Worm (Caenorhabditis elegans) whole organism, L4 larva: ENCODE measurements around the gene D1086.3.

Experiments
- F26F4.8 ChIP-seq: fragments of 200-800 bp; sonication (Bioruptor generic); conservative IDR thresholded peaks from 2 replicates; pipeline ENCODE4 v1.3.6; 2022; ENCODE audit warnings: missing genetic modification characterization, missing compliant biosample characterization
- F44E2.7 ChIP-seq: fragments of 200-800 bp; sonication (Bioruptor generic); IDR thresholded peaks from 2 replicates; pipeline ENCODE4 v2.1.2; 2022; ENCODE audit warnings: missing genetic modification characterization, missing compliant biosample characterization
- R02D3.7 ChIP-seq: fragments of 150-350 bp; sonication (generic microtip); optimal IDR thresholded peaks from 3 replicates; lab custom pipeline; 2014; ENCODE audit warnings: missing biosample characterization, missing genetic modification characterization
- T20F7.1 ChIP-seq: fragments of 200-800 bp; sonication (Bioruptor generic); optimal IDR thresholded peaks from 2 replicates; lab custom pipeline; 2018; ENCODE audit warnings: mild to moderate bottlenecking, missing genetic modification characterization, missing compliant biosample characterization
- aha-1 ChIP-seq: fragments of 150-350 bp; peaks from one replicate; lab custom pipeline; 2014; ENCODE audit warnings: missing biosample characterization, missing genetic modification characterization
- ama-1 ChIP-seq: fragments of 150-350 bp; optimal IDR thresholded peaks from 2 replicates; lab custom pipeline; 2014; ENCODE audit warnings: inconsistent platforms, mixed read lengths
- attf-4 ChIP-seq: sonication (generic microtip); optimal IDR thresholded peaks from 3 replicates; lab custom pipeline; 2017; ENCODE audit warnings: missing biosample characterization, missing genetic modification characterization
- ceh-20 ChIP-seq: fragments of 200-800 bp; sonication (Bioruptor generic); IDR thresholded peaks from 2 replicates; pipeline ENCODE4 v1.3.6; 2022; ENCODE audit warnings: missing genetic modification reagents, missing genetic modification characterization, missing compliant biosample characterization
- ceh-28 ChIP-seq: fragments of 150-350 bp; optimal IDR thresholded peaks from 2 replicates; lab custom pipeline; 2014; ENCODE audit warnings: missing biosample characterization, missing genetic modification reagents, missing genetic modification characterization
- ceh-32 ChIP-seq: sonication (generic microtip); optimal IDR thresholded peaks from 2 replicates; lab custom pipeline; 2016; ENCODE audit warnings: mild to moderate bottlenecking, missing genetic modification characterization, missing compliant biosample characterization; ENCODE audit not compliant: poor library complexity
- ceh-82 ChIP-seq: sonication (generic microtip); optimal IDR thresholded peaks from 2 replicates; lab custom pipeline; 2017; ENCODE audit warnings: missing biosample characterization, missing genetic modification characterization
- cey-2 ChIP-seq: sonication (generic microtip); optimal IDR thresholded peaks from 3 replicates; lab custom pipeline; 2017; ENCODE audit warnings: missing genetic modification characterization, mild to moderate bottlenecking, missing compliant biosample characterization, antibody characterized with exemption, borderline replicate concordance; ENCODE audit not compliant: insufficient read depth
- daf-16 ChIP-seq, 3 experiments: sonication (generic microtip); optimal IDR thresholded peaks; 2 replicates each; lab custom pipeline; 2016 to 2017; ENCODE audit warnings: missing genetic modification characterization in 3 of 3, missing genetic modification reagents in 3 of 3, mild to moderate bottlenecking in 2 of 3, missing compliant biosample characterization in 2 of 3, missing biosample characterization in 1 of 3, moderate library complexity in 1 of 3
- daf-8 ChIP-seq: fragments of 200-800 bp; sonication (Bioruptor generic); IDR thresholded peaks from 2 replicates; pipeline ENCODE4 v1.3.6; 2022; ENCODE audit warnings: missing genetic modification characterization, missing compliant biosample characterization
- dmd-6 ChIP-seq: fragments of 200-800 bp; sonication (Bioruptor generic); IDR thresholded peaks from 2 replicates; pipeline ENCODE4 v1.3.6; 2022; ENCODE audit warnings: missing genetic modification reagents, missing genetic modification characterization, missing compliant biosample characterization
- dmd-8 ChIP-seq: fragments of 200-800 bp; sonication (Bioruptor generic); IDR thresholded peaks from 2 replicates; pipeline ENCODE4 v1.3.6; 2022; ENCODE audit warnings: missing genetic modification characterization, missing compliant biosample characterization
- dmd-9 ChIP-seq: fragments of 200-800 bp; sonication (Bioruptor generic); IDR thresholded peaks from 2 replicates; pipeline ENCODE4 v1.3.6; 2022; ENCODE audit warnings: missing genetic modification reagents, missing genetic modification characterization, missing compliant biosample characterization
- duxl-1 ChIP-seq: sonication (generic microtip); optimal IDR thresholded peaks from 2 replicates; lab custom pipeline; 2016; ENCODE audit warnings: mild to moderate bottlenecking, missing genetic modification characterization, moderate library complexity, missing compliant biosample characterization; ENCODE audit not compliant: poor library complexity
- dve-1 ChIP-seq: sonication (generic microtip); optimal IDR thresholded peaks from 2 replicates; lab custom pipeline; 2017; ENCODE audit warnings: antibody characterized with exemption, mild to moderate bottlenecking, missing genetic modification characterization, missing compliant biosample characterization; ENCODE audit not compliant: insufficient read depth
- egl-27 ChIP-seq: sonication (generic microtip); optimal IDR thresholded peaks from 3 replicates; lab custom pipeline; 2017; ENCODE audit warnings: missing biosample characterization, missing genetic modification reagents, missing genetic modification characterization
- gei-8 ChIP-seq: fragments of 200-800 bp; sonication (Bioruptor generic); optimal IDR thresholded peaks from 2 replicates; lab custom pipeline; 2018; ENCODE audit warnings: mild to moderate bottlenecking, missing genetic modification characterization, missing compliant biosample characterization
- hlh-11 ChIP-seq: fragments of 200-800 bp; sonication (Bioruptor generic); optimal IDR thresholded peaks from 2 replicates; lab custom pipeline; 2018; ENCODE audit warnings: mild to moderate bottlenecking, missing genetic modification characterization, missing compliant biosample characterization
- hlh-30 ChIP-seq: sonication (generic microtip); optimal IDR thresholded peaks from 2 replicates; lab custom pipeline; 2017; ENCODE audit warnings: antibody characterized with exemption, mild to moderate bottlenecking, missing genetic modification characterization, missing compliant biosample characterization; ENCODE audit not compliant: insufficient read depth
- lim-7 ChIP-seq: fragments of 200-800 bp; sonication (Bioruptor generic); IDR thresholded peaks from 2 replicates; pipeline ENCODE4 v1.3.6; 2022; ENCODE audit warnings: missing genetic modification characterization, missing compliant biosample characterization
- lin-29 ChIP-seq: fragments of 200-800 bp; sonication (Bioruptor generic); IDR thresholded peaks from 2 replicates; pipeline ENCODE4 v1.3.6; 2022; ENCODE audit warnings: missing genetic modification reagents, missing genetic modification characterization, missing compliant biosample characterization
- mdt-29 ChIP-seq: fragments of 200-800 bp; sonication (Bioruptor generic); IDR thresholded peaks from 2 replicates; pipeline ENCODE4 v1.3.6; 2022; ENCODE audit warnings: missing genetic modification reagents, missing genetic modification characterization, missing compliant biosample characterization
- mes-2 ChIP-seq: sonication (generic microtip); optimal IDR thresholded peaks from 2 replicates; lab custom pipeline; 2016; ENCODE audit warnings: missing genotype, mild to moderate bottlenecking, missing genetic modification characterization, missing compliant biosample characterization; ENCODE audit not compliant: poor library complexity, severe bottlenecking
- mxl-3 ChIP-seq: fragments of 200-800 bp; sonication (Bioruptor generic); optimal IDR thresholded peaks from 2 replicates; lab custom pipeline; 2018; ENCODE audit warnings: mild to moderate bottlenecking, missing genetic modification characterization, missing compliant biosample characterization
- nhr-237 ChIP-seq: sonication (generic microtip); optimal IDR thresholded peaks from 2 replicates; lab custom pipeline; 2017; ENCODE audit warnings: missing biosample characterization, missing genetic modification characterization
- nhr-25 ChIP-seq: sonication (generic microtip); optimal IDR thresholded peaks from 2 replicates; lab custom pipeline; 2017; ENCODE audit warnings: missing genetic modification characterization, mild to moderate bottlenecking, missing compliant biosample characterization, antibody characterized with exemption, moderate library complexity, borderline replicate concordance; ENCODE audit not compliant: insufficient read depth
- nhr-48 ChIP-seq: sonication (generic microtip); optimal IDR thresholded peaks from 2 replicates; lab custom pipeline; 2016; ENCODE audit warnings: mild to moderate bottlenecking, missing genetic modification characterization, missing compliant biosample characterization
- pqm-1 ChIP-seq: sonication (generic microtip); optimal IDR thresholded peaks from 2 replicates; lab custom pipeline; 2017; ENCODE audit warnings: missing biosample characterization, missing genetic modification characterization
- sdz-12 ChIP-seq: fragments of 200-800 bp; sonication (Bioruptor generic); optimal IDR thresholded peaks from 2 replicates; lab custom pipeline; 2018; ENCODE audit warnings: mild to moderate bottlenecking, missing genetic modification characterization, missing compliant biosample characterization
- skn-1 ChIP-seq: fragments of 150-350 bp; optimal IDR thresholded peaks from 2 replicates; lab custom pipeline; 2014; ENCODE audit warnings: missing biosample characterization, missing genetic modification characterization
- spr-3 ChIP-seq: fragments of 200-800 bp; sonication (Bioruptor generic); optimal IDR thresholded peaks from 2 replicates; lab custom pipeline; 2018; ENCODE audit warnings: mild to moderate bottlenecking, missing genetic modification characterization, missing compliant biosample characterization
- tra-1 ChIP-seq: fragments of 200-800 bp; sonication (Bioruptor generic); IDR thresholded peaks from 2 replicates; pipeline ENCODE4 v1.3.6; 2022; ENCODE audit warnings: missing genetic modification reagents, missing genetic modification characterization, missing compliant biosample characterization
- zfp-2 ChIP-seq: sonication (generic microtip); optimal IDR thresholded peaks from 2 replicates; lab custom pipeline; 2016; ENCODE audit warnings: mild to moderate bottlenecking, missing genetic modification characterization, missing compliant biosample characterization

Gene D1086.3

DNA sequence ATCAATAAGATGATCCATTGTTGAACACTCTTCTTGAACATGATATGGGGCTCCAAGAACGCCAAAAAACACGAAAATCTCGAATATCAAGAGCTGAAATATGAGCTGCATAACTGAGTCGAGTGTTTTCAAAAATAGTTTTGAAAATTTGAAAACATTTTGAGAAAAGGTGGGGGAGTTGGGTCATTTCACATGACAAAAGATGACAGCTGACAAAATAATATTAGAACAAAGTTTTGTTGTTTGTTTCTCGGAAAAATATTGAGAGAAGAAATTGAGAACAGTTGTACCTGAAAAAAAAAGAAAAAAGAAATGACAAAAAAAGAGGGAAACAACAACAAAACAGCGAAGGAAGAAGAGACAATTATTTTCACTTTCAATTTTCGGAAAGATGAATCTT is 5.9 kb downstream of the D1086.3 start, which contains the start of the genes D1086.2 and D1086.1:
Gene D1086.2 (minus strand): TSS at position 150 of the 400 bp plus-strand sequence.
Gene D1086.1 (plus strand): TSS at position 340 of the 400 bp plus-strand sequence.
- TF ChIP-seq nhr-237 (tag; lab: Kevin White, UChicago) (no peak), aha-1 (peak; percentile 39), daf-16 (GFP tag; optimal IDR thresholded peaks at IDR 0.05; lab: Kevin White, UChicago) (peak in 1 of 2 experiments; percentile 94), daf-16 (tag; optimal IDR thresholded peaks at IDR 0.05; lab: Kevin White, UChicago) (no peak)

DNA sequence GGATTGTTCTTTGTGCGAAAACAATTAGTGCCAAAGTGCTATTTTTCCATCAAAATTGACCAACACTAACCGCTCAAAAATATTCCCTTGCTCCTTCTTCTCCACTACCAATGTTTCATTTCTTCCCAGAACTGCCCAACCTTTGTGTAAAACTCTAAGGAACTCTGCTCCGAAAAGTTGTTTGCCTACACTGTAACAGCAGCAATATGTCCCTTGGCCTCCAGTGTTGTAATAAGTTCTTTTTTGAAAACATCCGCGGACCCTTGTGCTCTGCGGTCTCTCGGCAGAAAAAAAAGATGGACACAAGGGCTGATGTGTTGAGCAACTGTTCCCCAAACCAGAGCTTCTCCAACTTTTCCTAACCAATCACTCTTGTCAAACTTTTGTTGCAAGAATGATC is 8.3 kb downstream of the D1086.3 start, which contains the start of gene D1086.12:
Gene D1086.12 (plus strand): TSS at position 301 of the 400 bp plus-strand sequence.
- TF ChIP-seq hlh-11 (tag; lab: Kevin White, UChicago) (peak; percentile 23), hlh-30 (tag; lab: Kevin White, UChicago) (no peak), lim-7 (no peak), zfp-2 (tag; lab: Kevin White, UChicago) (no peak), daf-16 (GFP tag; optimal IDR thresholded peaks at IDR 0.05; lab: Kevin White, UChicago) (peak in 1 of 2 experiments; percentile 59), daf-16 (tag; optimal IDR thresholded peaks at IDR 0.05; lab: Kevin White, UChicago) (no peak)
- TF ChIP-seq, all 104 proteins: peak for 2

DNA sequence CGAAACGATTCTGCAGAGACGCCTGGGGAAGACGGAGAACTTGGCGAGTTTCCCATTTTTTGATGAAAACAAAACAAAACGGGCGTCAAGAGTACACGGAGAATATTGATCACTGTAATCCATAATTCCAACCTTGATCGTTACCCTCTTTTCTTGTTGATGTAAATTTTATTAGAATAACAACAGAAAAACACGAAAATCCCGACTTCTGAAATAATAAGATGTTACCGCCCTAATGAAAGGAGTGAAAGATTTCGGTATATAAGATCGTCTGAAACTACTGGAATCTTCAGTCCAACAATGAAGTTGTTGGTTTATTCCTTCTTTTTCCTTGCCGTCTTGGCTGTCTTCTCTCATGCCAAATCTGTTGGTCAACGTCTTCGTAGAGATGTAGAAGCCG is 11.4 kb downstream of the D1086.3 start, which contains the start of gene D1086.9:
Gene D1086.9 (plus strand): TSS at position 301 of the 400 bp plus-strand sequence.
- no peak for TF ChIP-seq dve-1
- no peak for TF ChIP-seq ceh-82 (tag; lab: Kevin White, UChicago)
- no peak for TF ChIP-seq ceh-20 (GFP tag; lab: Robert Waterston, UW)
- no peak for TF ChIP-seq skn-1 (tag; lab: Kevin White, UChicago)
- no peak for TF ChIP-seq ama-1
- TF ChIP-seq dmd-9 (GFP tag; lab: Robert Waterston, UW) = no peak
- TF ChIP-seq mdt-29 (GFP tag; lab: Robert Waterston, UW) = no peak
- no peak for TF ChIP-seq mxl-3
- no peak for TF ChIP-seq attf-4 (tag; lab: Kevin White, UChicago)
- TF ChIP-seq, all 104 proteins: peak for 0

DNA sequence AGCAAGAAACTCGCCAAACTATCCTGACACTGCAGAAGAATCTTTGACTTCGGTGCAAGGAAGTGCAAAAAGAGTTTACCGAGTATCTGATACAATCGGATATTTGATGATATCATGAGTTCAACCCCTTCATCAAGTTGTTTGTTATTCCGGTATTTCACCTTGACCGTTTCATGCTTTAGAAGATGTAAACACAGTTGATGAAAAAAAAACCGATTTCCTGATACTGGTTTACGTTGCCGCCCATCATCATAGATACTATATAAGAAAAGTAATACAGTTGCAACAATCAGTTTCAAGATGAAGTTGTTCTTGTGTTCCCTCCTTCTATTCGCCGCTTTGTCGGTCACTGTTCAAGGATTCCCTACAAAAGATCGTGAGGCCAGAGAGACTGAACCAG is 14.9 kb downstream of the D1086.3 start, which contains the start of gene H39E23.3:
Gene H39E23.3 (plus strand): TSS at position 301 of the 400 bp plus-strand sequence.
- TF ChIP-seq gei-8 (GFP tag; lab: Kevin White, UChicago) (no peak), lim-7 (no peak), T20F7.1 (GFP tag; lab: Kevin White, UChicago) (no peak), pqm-1 (no peak), ceh-32 (tag; lab: Kevin White, UChicago) (no peak), F44E2.7 (GFP tag; lab: Robert Waterston, UW) (no peak), daf-16 (GFP tag; optimal IDR thresholded peaks at IDR 0.05; lab: Kevin White, UChicago) (no peak), daf-16 (tag; optimal IDR thresholded peaks at IDR 0.05; lab: Kevin White, UChicago) (no peak), cey-2 (tag; lab: Kevin White, UChicago) (no peak), spr-3 (GFP tag; lab: Kevin White, UChicago) (no peak), dmd-6 (GFP tag; lab: Robert Waterston, UW) (no peak)
- TF ChIP-seq, all 104 proteins: peak for 0

DNA sequence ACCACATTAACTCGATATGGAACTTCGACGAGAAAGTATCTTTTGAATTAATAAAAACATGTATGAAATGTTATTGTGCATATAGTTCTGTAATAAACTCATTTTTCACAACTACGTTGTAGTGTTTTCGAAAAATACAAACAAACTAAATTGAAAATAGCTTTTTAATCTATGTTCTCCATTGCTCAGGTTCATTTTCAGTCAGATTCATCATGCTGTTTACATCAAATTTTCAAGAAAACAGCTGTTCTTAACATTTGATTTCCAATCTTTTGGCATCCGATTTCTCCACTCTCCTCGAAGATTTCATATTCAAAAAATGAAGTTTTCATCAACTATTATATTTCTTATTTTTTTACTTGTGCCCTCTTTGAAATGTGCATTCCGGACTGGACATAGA is 17.4 kb downstream of the D1086.3 start, which contains the start of gene H39E23.2:
Gene H39E23.2 (plus strand): TSS at position 301 of the 400 bp plus-strand sequence.
- TF ChIP-seq mes-2 (tag; lab: Kevin White, UChicago) (no peak), lin-29 (no peak), tra-1 (no peak), lim-7 (no peak), nhr-25 (no peak), dmd-8 (GFP tag; lab: Robert Waterston, UW) (no peak), R02D3.7 (tag; lab: Kevin White, UChicago) (no peak), F26F4.8 (no peak), skn-1 (tag; lab: Kevin White, UChicago) (no peak), attf-4 (tag; lab: Kevin White, UChicago) (no peak), ceh-28 (tag; lab: Kevin White, UChicago) (no peak), sdz-12 (no peak), daf-16 (GFP tag; optimal IDR thresholded peaks at IDR 0.05; lab: Kevin White, UChicago) (no peak), daf-16 (tag; optimal IDR thresholded peaks at IDR 0.05; lab: Kevin White, UChicago) (no peak), duxl-1 (tag; lab: Kevin White, UChicago) (no peak), daf-8 (GFP tag; lab: Robert Waterston, UW) (no peak), egl-27 (tag; lab: Kevin White, UChicago) (no peak), nhr-48 (no peak)
